Worm (Caenorhabditis elegans) whole organism, L2 larva: ENCODE measurements around the gene M176.10.

Experiments
- ama-1 ChIP-seq: fragments of 150-350 bp; optimal IDR thresholded peaks from 2 replicates; lab custom pipeline; 2018; ENCODE audit warnings: inconsistent platforms
- ceh-16 ChIP-seq: fragments of 150-350 bp; optimal IDR thresholded peaks from 2 replicates; lab custom pipeline; 2014; ENCODE audit warnings: missing biosample characterization, missing genetic modification characterization
- ceh-82 ChIP-seq: fragments of 150-350 bp; optimal IDR thresholded peaks from 2 replicates; lab custom pipeline; 2014; ENCODE audit warnings: missing biosample characterization, missing genetic modification characterization
- nhr-11 ChIP-seq: fragments of 150-350 bp; optimal IDR thresholded peaks from 2 replicates; lab custom pipeline; 2014; ENCODE audit warnings: missing biosample characterization, missing genetic modification characterization
- nhr-21 ChIP-seq: fragments of 150-350 bp; optimal IDR thresholded peaks from 2 replicates; lab custom pipeline; 2014; ENCODE audit warnings: missing biosample characterization, missing genetic modification characterization
- nhr-237 ChIP-seq: fragments of 150-350 bp; optimal IDR thresholded peaks from 2 replicates; lab custom pipeline; 2014; ENCODE audit warnings: missing biosample characterization, missing genetic modification characterization
- nhr-77 ChIP-seq: fragments of 150-350 bp; optimal IDR thresholded peaks from 2 replicates; lab custom pipeline; 2014; ENCODE audit warnings: missing biosample characterization, missing genetic modification characterization
- peb-1 ChIP-seq: fragments of 150-350 bp; optimal IDR thresholded peaks from 2 replicates; lab custom pipeline; 2014; ENCODE audit warnings: missing biosample characterization, missing genetic modification characterization
- sem-4 ChIP-seq: fragments of 150-350 bp; optimal IDR thresholded peaks from 2 replicates; lab custom pipeline; 2014; ENCODE audit warnings: missing biosample characterization, missing genetic modification reagents, missing genetic modification characterization
- snpc-4 ChIP-seq: fragments of 150-350 bp; optimal IDR thresholded peaks from 2 replicates; lab custom pipeline; 2014; ENCODE audit warnings: missing biosample characterization, missing genetic modification characterization
- unc-39 ChIP-seq: fragments of 150-350 bp; optimal IDR thresholded peaks from 2 replicates; lab custom pipeline; 2014; ENCODE audit warnings: missing biosample characterization, missing genetic modification characterization
- zag-1 ChIP-seq: fragments of 150-350 bp; optimal IDR thresholded peaks from 2 replicates; lab custom pipeline; 2014; ENCODE audit warnings: missing biosample characterization, missing genetic modification characterization
- ztf-11 ChIP-seq: sonication (generic microtip); optimal IDR thresholded peaks from 2 replicates; lab custom pipeline; 2017; ENCODE audit warnings: missing biosample characterization, missing genetic modification characterization

- no peak for TF ChIP-seq unc-39 (tag; lab: Kevin White, UChicago)
- no peak for TF ChIP-seq ceh-82 (tag; lab: Kevin White, UChicago)
- TF ChIP-seq zag-1 (tag; lab: Kevin White, UChicago): no peak
- no peak for TF ChIP-seq nhr-21 (tag; lab: Kevin White, UChicago)
- TF ChIP-seq nhr-77 (tag; lab: Kevin White, UChicago): no peak
- TF ChIP-seq nhr-11: no peak
- TF ChIP-seq snpc-4 (tag; lab: Kevin White, UChicago): no peak
- TF ChIP-seq ztf-11: no peak
- TF ChIP-seq sem-4 (tag; lab: Kevin White, UChicago): no peak
- TF ChIP-seq peb-1 (tag; lab: Kevin White, UChicago): no peak
- no peak for TF ChIP-seq ceh-16 (tag; lab: Kevin White, UChicago)
- no peak for TF ChIP-seq ama-1 (lab: Kevin White, UChicago)
- no peak for TF ChIP-seq nhr-237 (tag; lab: Kevin White, UChicago)
Measured at ce11 chrII:9403846-9404245, 22.1 kb downstream of the M176.10 start, which contains the start of gene Y51B9A.5.
